Fruit fly (Drosophila melanogaster): ENCODE data around the gene cv-d.
A peak's percentile ranks its signal among the peaks of the same experiment; 100 is the strongest.

Gene cv-d

DNA sequence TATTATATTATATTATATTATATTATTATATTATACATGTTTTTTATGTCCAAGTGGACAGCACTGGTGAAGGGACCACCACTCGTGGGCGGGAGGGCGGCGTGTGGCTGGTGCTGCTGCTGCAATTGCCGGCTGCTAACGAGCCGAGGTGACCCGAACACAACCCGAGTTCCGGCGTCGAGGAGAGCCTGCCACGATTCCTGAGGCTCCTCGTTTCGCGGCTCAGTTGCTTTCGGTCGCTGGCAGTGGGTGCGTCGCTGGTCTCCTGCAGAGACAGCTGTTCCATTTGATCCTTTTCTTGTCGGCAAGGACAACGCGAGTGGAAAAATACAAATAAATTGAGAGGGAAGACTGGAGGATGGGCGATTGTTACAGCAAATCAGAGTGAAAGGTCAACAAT lies 43.0 kb downstream of the cv-d start (continued):
- TF ChIP-seq Hey (tag; optimal IDR thresholded peaks at IDR 0.05) (no peak), Nf-YC (tag; optimal IDR thresholded peaks at IDR 0.05) (no peak), crol (GFP tag; IDR thresholded peaks at IDR 0.05) (0 out of 2 replicates have a peak, but pooled peaks have one; percentile 41), Jarid2 (GFP tag; optimal IDR thresholded peaks at IDR 0.05) (peak; percentile 29), Abd-B (GFP tag; optimal IDR thresholded peaks at IDR 0.05) (no peak), CG2202 (tag; optimal IDR thresholded peaks at IDR 0.05) (no peak), CG1233 (GFP tag; optimal IDR thresholded peaks at IDR 0.05) (peak; percentile 54), CG13894 (tag; optimal IDR thresholded peaks at IDR 0.05) (peak; percentile 11), CG3163 (GFP tag; optimal IDR thresholded peaks at IDR 0.05) (no peak), trem (tag; optimal IDR thresholded peaks at IDR 0.05) (peak; percentile 32), Atf6 (GFP tag; IDR thresholded peaks at IDR 0.05) (no peak), D (optimal IDR thresholded peaks at IDR 0.05) (peak; percentile 44), D (GFP tag; optimal IDR thresholded peaks at IDR 0.05) (no peak), CG2120 (GFP tag; optimal IDR thresholded peaks at IDR 0.05) (no peak), CG8290 (GFP tag; optimal IDR thresholded peaks at IDR 0.05) (no peak), CG8290 (tag; optimal IDR thresholded peaks at IDR 0.05) (peak in 1 of 2 experiments; percentile 9), CG8478 (optimal IDR thresholded peaks at IDR 0.05) (no peak), CoRest (tag; optimal IDR thresholded peaks at IDR 0.05) (no peak), Med (GFP tag) (peak; percentile 81), Lim3 (GFP tag; IDR thresholded peaks at IDR 0.05) (no peak), CG18011 (GFP tag; optimal IDR thresholded peaks at IDR 0.05) (no peak), nom (GFP tag; optimal IDR thresholded peaks at IDR 0.05) (peak; percentile 47), Gug (GFP tag; IDR thresholded peaks at IDR 0.05) (no peak), Atf3 (GFP tag; optimal IDR thresholded peaks at IDR 0.05) (no peak)

DNA sequence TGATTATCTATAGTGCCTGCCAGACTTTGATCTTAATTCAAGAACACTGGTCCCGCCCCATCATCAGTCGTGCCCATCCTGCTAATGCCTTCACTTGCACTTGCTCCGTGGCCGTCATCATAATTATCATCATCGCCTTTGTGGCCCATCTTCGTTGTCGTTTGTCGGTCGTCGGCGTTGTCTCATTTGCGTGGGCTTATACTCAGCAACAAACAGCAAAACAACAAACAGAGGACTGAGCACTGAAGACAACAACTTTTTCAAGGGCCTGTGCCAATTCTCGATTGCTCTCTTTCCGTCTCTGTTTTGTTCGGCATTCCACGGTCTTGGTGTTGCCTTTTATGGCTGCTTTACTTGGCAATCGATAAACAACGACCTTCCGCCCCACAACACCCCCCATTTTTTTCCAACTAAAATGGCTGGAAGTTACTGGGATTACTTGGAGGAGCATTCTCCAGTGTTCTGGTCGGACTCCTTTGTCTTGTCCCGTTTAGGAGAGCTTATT lies 45.5 kb downstream of the cv-d start:
- no peak for TF ChIP-seq Fer1 (GFP tag; optimal IDR thresholded peaks at IDR 0.05)
- TF ChIP-seq pnt (GFP tag; optimal IDR thresholded peaks at IDR 0.05) = no peak
- no peak for TF ChIP-seq CG13894 (tag; optimal IDR thresholded peaks at IDR 0.05)
- no peak for TF ChIP-seq CG9797 (GFP tag; optimal IDR thresholded peaks at IDR 0.05)
- peak; percentile 44 for TF ChIP-seq onecut (GFP tag; IDR thresholded peaks at IDR 0.05)
- no peak for TF ChIP-seq CG10979 (tag; optimal IDR thresholded peaks at IDR 0.05)
- TF ChIP-seq sd (tag; optimal IDR thresholded peaks at IDR 0.05) = peak; percentile 41
- TF ChIP-seq Dbx (GFP tag; IDR thresholded peaks at IDR 0.05) = no peak
- TF ChIP-seq az2 (GFP tag; optimal IDR thresholded peaks at IDR 0.05) = no peak
- TF ChIP-seq psq (GFP tag; optimal IDR thresholded peaks at IDR 0.05) = no peak
- peak in 1 of 2 experiments; percentile 48 for TF ChIP-seq bsh (GFP tag; optimal IDR thresholded peaks at IDR 0.05)
- no peak for TF ChIP-seq H15 (GFP tag; IDR thresholded peaks at IDR 0.05)
- TF ChIP-seq dimm (GFP tag; IDR thresholded peaks at IDR 0.05) = no peak
- no peak for TF ChIP-seq CG17802 (tag; optimal IDR thresholded peaks at IDR 0.05)
- TF ChIP-seq CG17361 (GFP tag; IDR thresholded peaks at IDR 0.05) = no peak
- no peak for TF ChIP-seq da (GFP tag; optimal IDR thresholded peaks at IDR 0.05)
- no peak for TF ChIP-seq CG14965 (GFP tag; optimal IDR thresholded peaks at IDR 0.05; ENCODE audit: borderline replicate concordance)
- peak; percentile 67; the same call in 2 of the 3 replicates for TF ChIP-seq sr (GFP tag; IDR thresholded peaks at IDR 0.05)
- no peak for TF ChIP-seq dm (GFP tag; optimal IDR thresholded peaks at IDR 0.05)
- TF ChIP-seq twi (tag; optimal IDR thresholded peaks at IDR 0.05) = no peak
- TF ChIP-seq CG1832 (GFP tag; optimal IDR thresholded peaks at IDR 0.05) = no peak
- TF ChIP-seq CG15269 (tag; optimal IDR thresholded peaks at IDR 0.05) = no peak
- TF ChIP-seq Side (GFP tag; optimal IDR thresholded peaks at IDR 0.05) = no peak
- TF ChIP-seq CrebB (tag; optimal IDR thresholded peaks at IDR 0.05) = no peak
- no peak for TF ChIP-seq CG6272 (GFP tag; IDR thresholded peaks at IDR 0.05)
- no peak for TF ChIP-seq Myb (GFP tag; optimal IDR thresholded peaks at IDR 0.05)
- no peak for TF ChIP-seq CG6689 (GFP tag; IDR thresholded peaks at IDR 0.05)
- TF ChIP-seq mam (GFP tag; optimal IDR thresholded peaks at IDR 0.05) = no peak
- TF ChIP-seq PHDP (tag; optimal IDR thresholded peaks at IDR 0.05) = no peak
- TF ChIP-seq cwo (GFP tag; optimal IDR thresholded peaks at IDR 0.05) = no peak
